Worm (Caenorhabditis elegans) whole organism, L4 larva: ENCODE results near the gene dsb-2.

ENCODE experiments used
- saeg-2 ChIP-seq: fragments of 200-800 bp; sonication (Bioruptor generic); IDR thresholded peaks from 2 replicates; pipeline ENCODE4 v1.3.6; 2022; ENCODE audit warnings: missing genetic modification reagents, missing genetic modification characterization, missing compliant biosample characterization
- zag-1 ChIP-seq: fragments of 150-350 bp; optimal IDR thresholded peaks from 2 replicates; lab custom pipeline; 2014; ENCODE audit warnings: missing biosample characterization, missing genetic modification characterization

DNA sequence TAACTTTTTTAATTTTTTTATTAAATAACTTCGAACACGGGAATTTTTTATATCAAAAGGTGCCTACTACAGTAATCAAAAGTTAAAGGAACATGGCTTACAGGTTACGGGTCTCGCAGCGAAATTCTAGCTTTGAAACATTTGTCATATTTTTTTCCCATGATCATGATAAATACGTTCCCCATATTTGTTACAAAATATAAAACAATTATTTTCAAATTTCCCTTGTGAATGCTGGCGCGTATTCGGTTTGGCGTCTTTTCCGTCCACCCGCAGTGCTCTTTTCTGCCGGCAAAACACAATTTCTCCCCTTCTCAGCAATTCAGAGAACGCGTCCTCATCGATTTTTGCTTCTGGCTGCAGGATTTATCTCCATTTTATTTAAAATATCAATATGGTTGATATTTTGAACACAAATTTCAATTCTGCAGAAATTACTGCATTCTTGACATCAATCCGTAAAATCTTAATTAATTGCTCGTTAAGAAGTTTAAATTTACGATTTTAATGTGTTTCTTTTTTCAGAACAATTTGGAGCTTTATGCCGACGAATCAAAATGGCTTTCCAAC is 45.6 kb upstream of the dsb-2 start, which contains the start of gene imb-2:
- TF ChIP-seq zag-1 (no peak), saeg-2 (GFP tag; lab: Robert Waterston, UW) (no peak)
